Worm (Caenorhabditis elegans): Measurements from ENCODE around the gene inpp-5K.

inpp-5K gene

ce11 chrIII:8199060-8199459 lies 37.9 kb upstream of the inpp-5K start:
- TF ChIP-seq elt-1 (tag; optimal IDR thresholded peaks at IDR 0.05; ENCODE audit: borderline replicate concordance, insufficient read depth), result no peak

- TF ChIP-seq ces-1 (GFP tag; optimal IDR thresholded peaks at IDR 0.05) (no peak), ceh-83 (GFP tag; optimal IDR thresholded peaks at IDR 0.05) (no peak), unc-120 (tag; optimal IDR thresholded peaks at IDR 0.05; ENCODE audit: poor library complexity, severe bottlenecking) (no peak), drap-1 (GFP tag; optimal IDR thresholded peaks at IDR 0.05) (no peak), flh-1 (GFP tag; optimal IDR thresholded peaks at IDR 0.05) (no peak), lin-32 (GFP tag; optimal IDR thresholded peaks at IDR 0.05) (no peak), snpc-4 (tag; optimal IDR thresholded peaks at IDR 0.05) (no peak), cnd-1 (tag; optimal IDR thresholded peaks at IDR 0.05) (no peak), mls-2 (tag; optimal IDR thresholded peaks at IDR 0.05) (no peak), ham-2 (GFP tag; optimal IDR thresholded peaks at IDR 0.05) (no peak), tbx-8 (GFP tag; optimal IDR thresholded peaks at IDR 0.05) (no peak)
Measured at ce11 chrIII:8191695-8192094, 30.6 kb upstream of the inpp-5K start, which contains the start of gene C50C3.1. C50C3.1 (plus strand) TSS chrIII:8191995.

- TF ChIP-seq nhr-12 (tag; optimal IDR thresholded peaks at IDR 0.05), result no peak
- TF ChIP-seq ceh-39 (tag; optimal IDR thresholded peaks at IDR 0.05), result no peak
Measured at ce11 chrIII:8190505-8190904, 29.4 kb upstream of the inpp-5K start, which contains the start of gene C50C3.19. C50C3.19 (plus strand) TSS chrIII:8190805.

- TF ChIP-seq ces-1 (GFP tag; optimal IDR thresholded peaks at IDR 0.05) (no peak), unc-62 (GFP tag; optimal IDR thresholded peaks at IDR 0.05) (no peak), unc-120 (tag; optimal IDR thresholded peaks at IDR 0.05; ENCODE audit: poor library complexity, severe bottlenecking) (no peak), lin-32 (GFP tag; optimal IDR thresholded peaks at IDR 0.05) (no peak), lsy-2 (tag; optimal IDR thresholded peaks at IDR 0.05) (no peak), zip-8 (tag; optimal IDR thresholded peaks at IDR 0.05) (no peak), ceh-83 (GFP tag; optimal IDR thresholded peaks at IDR 0.05) (no peak), hlh-1 (tag; optimal IDR thresholded peaks at IDR 0.05) (no peak), sptf-1 (tag; optimal IDR thresholded peaks at IDR 0.05) (no peak), blmp-1 (tag; optimal IDR thresholded peaks at IDR 0.05) (no peak), pha-4 (tag; optimal IDR thresholded peaks at IDR 0.05) (no peak)
Measured at ce11 chrIII:8185130-8185529, 24.0 kb upstream of the inpp-5K start.

ce11 chrIII:8182573-8182972 lies 21.4 kb upstream of the inpp-5K start:
- TF ChIP-seq nhr-12 (tag; optimal IDR thresholded peaks at IDR 0.05) (no peak), zip-8 (tag; optimal IDR thresholded peaks at IDR 0.05) (no peak), elt-3 (tag; optimal IDR thresholded peaks at IDR 0.05) (no peak), unc-39 (tag; optimal IDR thresholded peaks at IDR 0.05) (no peak), tbx-8 (GFP tag; optimal IDR thresholded peaks at IDR 0.05) (no peak), mep-1 (tag; optimal IDR thresholded peaks at IDR 0.05) (no peak), elt-1 (tag; optimal IDR thresholded peaks at IDR 0.05; ENCODE audit: borderline replicate concordance, insufficient read depth) (no peak)

ce11 chrIII:8181581-8181980 lies 20.4 kb upstream of the inpp-5K start, which contains the start of gene spc-2:
spc-2 (plus strand) TSS chrIII:8181881.
- TF ChIP-seq mep-1 (tag; optimal IDR thresholded peaks at IDR 0.05) (no peak), nhr-237 (tag; optimal IDR thresholded peaks at IDR 0.05) (no peak)

ce11 chrIII:8178924-8179323 lies 17.8 kb upstream of the inpp-5K start, which contains the start of gene C50C3.5:
C50C3.5 (plus strand) TSS chrIII:8179224.
- TF ChIP-seq mep-1 (tag; optimal IDR thresholded peaks at IDR 0.05) (no peak), snpc-4 (tag; optimal IDR thresholded peaks at IDR 0.05) (no peak), flh-1 (GFP tag; optimal IDR thresholded peaks at IDR 0.05) (no peak), sem-2 (GFP tag; optimal IDR thresholded peaks at IDR 0.05) (no peak), hlh-1 (tag; optimal IDR thresholded peaks at IDR 0.05) (no peak)

- TF ChIP-seq tbx-8 (GFP tag; optimal IDR thresholded peaks at IDR 0.05), result no peak
- no peak for TF ChIP-seq zip-8 (tag; optimal IDR thresholded peaks at IDR 0.05)
- TF ChIP-seq unc-120 (tag; optimal IDR thresholded peaks at IDR 0.05; ENCODE audit: poor library complexity, severe bottlenecking), result no peak
- no peak for TF ChIP-seq lin-13 (tag; optimal IDR thresholded peaks at IDR 0.05)
- TF ChIP-seq ceh-43 (GFP tag; optimal IDR thresholded peaks at IDR 0.05), result no peak
- TF ChIP-seq M03D4.4 (tag; optimal IDR thresholded peaks at IDR 0.05), result no peak
- TF ChIP-seq nhr-28 (tag; optimal IDR thresholded peaks at IDR 0.05), result no peak
- TF ChIP-seq cnd-1 (tag; optimal IDR thresholded peaks at IDR 0.05), result no peak
- no peak for TF ChIP-seq mls-2 (tag; optimal IDR thresholded peaks at IDR 0.05)
- no peak for TF ChIP-seq sptf-1 (tag; optimal IDR thresholded peaks at IDR 0.05)
- TF ChIP-seq mab-5 (tag; optimal IDR thresholded peaks at IDR 0.05), result no peak
- TF ChIP-seq lin-32 (GFP tag; optimal IDR thresholded peaks at IDR 0.05), result no peak
- no peak for TF ChIP-seq ceh-39 (tag; optimal IDR thresholded peaks at IDR 0.05)
- TF ChIP-seq nhr-12 (tag; optimal IDR thresholded peaks at IDR 0.05), result no peak
- TF ChIP-seq ztf-11 (tag; optimal IDR thresholded peaks at IDR 0.05), result no peak
Measured at ce11 chrIII:8176265-8176664, 15.1 kb upstream of the inpp-5K start, which contains the start of gene C50C3.12. C50C3.12 (plus strand) TSS chrIII:8176565.

Measured in whole organism, mixed stage, embryonic.